Fruit fly (Drosophila melanogaster) Kc167 (cell line): ENCODE results near the gene TwdlZ.

Source experiments
- Myc ChIP-seq: fragments of >200 bp; optimal IDR thresholded peaks from 2 replicates; lab custom pipeline; 2017; ENCODE audit warnings: missing external identifiers
- Sin3A ChIP-seq: fragments of >200 bp; optimal IDR thresholded peaks from 2 replicates; lab custom pipeline; 2018; ENCODE audit warnings: missing external identifiers
- h ChIP-seq: fragments of >200 bp; optimal IDR thresholded peaks from 3 replicates; lab custom pipeline; 2018; ENCODE audit warnings: missing external identifiers
- insv ChIP-seq: fragments of >200 bp; optimal IDR thresholded peaks from 3 replicates; lab custom pipeline; 2018; ENCODE audit warnings: missing external identifiers
- psq ChIP-seq: fragments of >200 bp; optimal IDR thresholded peaks from 2 replicates; lab custom pipeline; 2017; ENCODE audit warnings: missing external identifiers
- ttk ChIP-seq: sonication (Bioruptor generic); optimal IDR thresholded peaks from 2 replicates; lab custom pipeline; 2017; ENCODE audit warnings: missing external identifiers

dm6 chrX:16694477-16694876 is 43.5 kb upstream of the TwdlZ start:
- TF ChIP-seq Myc (lab: Kevin White, UChicago) (no peak), psq (lab: Kevin White, UChicago) (no peak), insv (lab: Kevin White, UChicago) (no peak), h (lab: Kevin White, UChicago) (no peak), ttk (lab: Kevin White, UChicago) (no peak), Sin3A (no peak)
